Fruit fly (Drosophila melanogaster): Measurements from ENCODE around the gene CG7394.

The CG7394 gene

dm6 chr3L:11533704-11534319 is 28.0 kb upstream of the CG7394 start (continued):
- TF ChIP-seq vnd (GFP tag; IDR thresholded peaks at IDR 0.05; ENCODE audit: partially characterized antibody) (no peak), otp (GFP tag; IDR thresholded peaks at IDR 0.05) (no peak), B-H2 (GFP tag; optimal IDR thresholded peaks at IDR 0.05) (peak; percentile 6), CG6791 (GFP tag; IDR thresholded peaks at IDR 0.05; ENCODE audit: partially characterized antibody) (no peak), odd (GFP tag; optimal IDR thresholded peaks at IDR 0.05) (peak; percentile 44), zfh2 (GFP tag; optimal IDR thresholded peaks at IDR 0.05) (peak; percentile 19), CG2712 (tag; optimal IDR thresholded peaks at IDR 0.05) (peak; percentile 17), NfI (GFP tag; optimal IDR thresholded peaks at IDR 0.05) (peak; percentile 32), ap (GFP tag; IDR thresholded peaks at IDR 0.05) (no peak), Dip3 (GFP tag; optimal IDR thresholded peaks at IDR 0.05) (no peak), CG17802 (tag; optimal IDR thresholded peaks at IDR 0.05) (no peak), CG18262 (tag; optimal IDR thresholded peaks at IDR 0.05) (peak; percentile 36), ken (GFP tag; IDR thresholded peaks at IDR 0.05) (no peak), gfzf (GFP tag; optimal IDR thresholded peaks at IDR 0.05) (no peak), dmrt11E (tag; optimal IDR thresholded peaks at IDR 0.05) (no peak), H2.0 (GFP tag; IDR thresholded peaks at IDR 0.05) (peak; percentile 28; the same call in 1 of the 2 replicates), CG17328 (GFP tag; IDR thresholded peaks at IDR 0.05) (no peak), unpg (GFP tag; optimal IDR thresholded peaks at IDR 0.05) (peak; percentile 45), D19A (tag; optimal IDR thresholded peaks at IDR 0.05) (peak; percentile 25), Gsc (GFP tag; IDR thresholded peaks at IDR 0.05) (no peak), usp (GFP tag; optimal IDR thresholded peaks at IDR 0.05) (no peak), Scr (GFP tag; IDR thresholded peaks at IDR 0.05; ENCODE audit: partially characterized antibody) (no peak), ara (GFP tag; IDR thresholded peaks at IDR 0.05) (no peak), chm (GFP tag; IDR thresholded peaks at IDR 0.05) (no peak), Hmr (GFP tag; optimal IDR thresholded peaks at IDR 0.05) (peak; percentile 58), HLH3B (GFP tag; IDR thresholded peaks at IDR 0.05) (peak; percentile 40; the same call in 1 of the 2 replicates), eyg (GFP tag; optimal IDR thresholded peaks at IDR 0.05) (no peak), HmgZ (tag; optimal IDR thresholded peaks at IDR 0.05) (no peak), slp2 (GFP tag; optimal IDR thresholded peaks at IDR 0.05) (peak; percentile 8), sens-2 (GFP tag; IDR thresholded peaks at IDR 0.05) (no peak), hbn (GFP tag; IDR thresholded peaks at IDR 0.05; ENCODE audit: partially characterized antibody) (no peak), CG4328 (GFP tag; optimal IDR thresholded peaks at IDR 0.05) (peak; percentile 13), CrebB (tag; optimal IDR thresholded peaks at IDR 0.05) (no peak), CG1603 (tag; optimal IDR thresholded peaks at IDR 0.05) (peak; percentile 9), CG11695 (GFP tag; IDR thresholded peaks at IDR 0.05) (no peak), CG3726 (GFP tag; IDR thresholded peaks at IDR 0.05) (no peak), CG10274 (GFP tag; optimal IDR thresholded peaks at IDR 0.05) (no peak), az2 (GFP tag; optimal IDR thresholded peaks at IDR 0.05) (peak; percentile 8), Hr51 (GFP tag; optimal IDR thresholded peaks at IDR 0.05) (peak in 1 of 2 experiments; percentile 64), grau (tag; optimal IDR thresholded peaks at IDR 0.05) (peak; percentile 68), crc (GFP tag; optimal IDR thresholded peaks at IDR 0.05) (no peak), CG17385 (GFP tag; optimal IDR thresholded peaks at IDR 0.05) (peak; percentile 48), CG8281 (tag; optimal IDR thresholded peaks at IDR 0.05) (peak; percentile 16), sna (GFP tag; IDR thresholded peaks at IDR 0.05; ENCODE audit: partially characterized antibody) (no peak), Dll (GFP tag; IDR thresholded peaks at IDR 0.05; ENCODE audit: partially characterized antibody) (no peak), CG4730 (GFP tag; IDR thresholded peaks at IDR 0.05) (no peak), CG32767 (GFP tag; IDR thresholded peaks at IDR 0.05) (no peak), wek (GFP tag; optimal IDR thresholded peaks at IDR 0.05) (no peak), Deaf1 (tag; optimal IDR thresholded peaks at IDR 0.05) (no peak), br (optimal IDR thresholded peaks at IDR 0.05) (no peak)

All from whole organism, embryonic.